Worm (Caenorhabditis elegans): ENCODE results near the gene sri-21.

DNA sequence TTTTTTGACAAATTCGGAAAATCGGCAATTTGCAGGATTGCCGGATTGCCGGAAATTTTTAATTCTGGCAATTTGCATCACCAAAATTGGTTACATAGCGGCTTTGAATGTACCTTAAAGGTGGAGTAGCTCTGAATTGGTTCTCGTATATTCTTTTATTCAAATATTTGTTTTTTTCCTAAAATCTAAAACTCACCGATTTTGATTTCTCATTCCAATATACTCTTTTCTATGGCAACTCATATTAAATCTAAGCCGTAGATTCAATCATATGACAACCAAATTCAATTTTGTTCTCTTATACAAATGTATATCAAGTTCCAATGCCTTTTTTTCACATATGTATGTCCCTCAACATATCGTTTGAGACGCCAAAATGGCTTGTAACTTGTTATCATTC lies at the start of gene sri-21:
- TF ChIP-seq him-1 (tag; optimal IDR thresholded peaks at IDR 0.05) = no peak
- TF ChIP-seq dao-5 (tag; optimal IDR thresholded peaks at IDR 0.05) = no peak
- TF ChIP-seq W03F9.2 (tag; optimal IDR thresholded peaks at IDR 0.05) = no peak
